Worm (Caenorhabditis elegans) whole organism, late embryonic: Measurements from ENCODE around the gene F22E5.2.

ENCODE experiments used
- ama-1 ChIP-seq: fragments of 150-350 bp; optimal IDR thresholded peaks from 2 replicates; lab custom pipeline; 2014
- fkh-10 ChIP-seq: fragments of 150-350 bp; optimal IDR thresholded peaks from 2 replicates; lab custom pipeline; 2014; ENCODE audit warnings: missing biosample characterization, missing genetic modification reagents, missing genetic modification characterization
- hlh-30 ChIP-seq: sonication (generic microtip); optimal IDR thresholded peaks from 2 replicates; lab custom pipeline; 2017; ENCODE audit warnings: antibody characterized with exemption, missing genetic modification characterization, missing compliant biosample characterization; ENCODE audit not compliant: insufficient read depth
- sox-4 ChIP-seq: sonication (generic microtip); optimal IDR thresholded peaks from 2 replicates; lab custom pipeline; 2017; ENCODE audit warnings: mild to moderate bottlenecking, missing genetic modification characterization, inconsistent platforms, missing compliant biosample characterization
- unc-42 ChIP-seq: sonication (generic microtip); optimal IDR thresholded peaks from 2 replicates; lab custom pipeline; 2016; ENCODE audit warnings: missing genotype, missing genetic modification characterization, missing compliant biosample characterization
- zip-5 ChIP-seq: sonication (generic microtip); optimal IDR thresholded peaks from 2 replicates; lab custom pipeline; 2016; ENCODE audit warnings: missing genetic modification characterization, missing compliant biosample characterization

DNA sequence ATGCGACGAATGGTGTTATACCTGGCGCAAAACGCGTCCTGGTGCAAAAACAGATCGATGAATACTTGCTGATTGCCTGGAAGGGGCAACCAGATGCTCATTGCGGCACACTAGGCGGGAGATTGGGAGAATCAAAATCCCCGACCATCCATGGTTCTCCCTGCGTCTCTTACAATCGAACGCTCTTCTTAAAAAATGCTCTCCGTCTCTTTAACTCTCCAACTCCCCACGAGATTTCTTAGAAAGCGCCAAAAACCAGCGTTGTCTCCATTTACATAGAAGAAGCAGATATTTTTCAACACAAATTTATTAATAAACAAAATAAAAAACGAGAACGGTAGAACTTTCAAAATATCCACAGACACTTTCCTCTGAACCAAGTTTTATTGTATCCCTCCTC is 15.9 kb downstream of the F22E5.2 start, which contains the start of gene F34D6.1:
- TF ChIP-seq sox-4 (tag; lab: Kevin White, UChicago) (no peak), unc-42 (tag; lab: Kevin White, UChicago) (no peak), zip-5 (no peak), ama-1 (lab: Kevin White, UChicago) (no peak), fkh-10 (no peak), hlh-30 (tag; lab: Kevin White, UChicago) (no peak)
